Worm (Caenorhabditis elegans) whole organism, midembryonic: ENCODE results near the gene lgc-6.
A peak's percentile ranks its signal among the peaks of the same experiment; 100 is the strongest.

Source experiments
- T22C8.4 ChIP-seq: fragments of 200-800 bp; sonication (Bioruptor generic); IDR thresholded peaks from 2 replicates; pipeline ENCODE4 v1.3.6; 2022; ENCODE audit warnings: missing genetic modification characterization, missing compliant biosample characterization
- cog-1 ChIP-seq: sonication (generic microtip); optimal IDR thresholded peaks from 2 replicates; lab custom pipeline; 2016; ENCODE audit warnings: missing genetic modification characterization, missing compliant biosample characterization
- flt-1 ChIP-seq: fragments of 200-800 bp; sonication (Bioruptor generic); IDR thresholded peaks from 2 replicates; pipeline ENCODE4 v1.3.6; 2022; ENCODE audit warnings: missing genetic modification characterization, missing compliant biosample characterization
- klf-2 ChIP-seq: fragments of 200-800 bp; sonication (Bioruptor generic); conservative IDR thresholded peaks from 2 replicates; pipeline ENCODE4 v1.3.6; 2022; ENCODE audit warnings: missing genetic modification reagents, missing genetic modification characterization, missing compliant biosample characterization
- med-1 ChIP-seq: sonication (generic microtip); optimal IDR thresholded peaks from 2 replicates; lab custom pipeline; 2017; ENCODE audit warnings: missing genetic modification characterization, mild to moderate bottlenecking, missing compliant biosample characterization, antibody characterized with exemption, missing genetic modification reagents; ENCODE audit not compliant: insufficient read depth
- ref-1 ChIP-seq: fragments of 200-800 bp; sonication (Bioruptor generic); conservative IDR thresholded peaks from 2 replicates; pipeline ENCODE4 v1.3.6; 2022; ENCODE audit warnings: missing genetic modification reagents, missing genetic modification characterization, missing compliant biosample characterization
- tab-1 ChIP-seq: fragments of 200-800 bp; sonication (Bioruptor generic); IDR thresholded peaks from 2 replicates; pipeline ENCODE4 v1.3.6; 2022; ENCODE audit warnings: missing genetic modification characterization, missing compliant biosample characterization
- ztf-23 ChIP-seq: fragments of 200-800 bp; sonication (Bioruptor generic); IDR thresholded peaks from 2 replicates; pipeline ENCODE4 v1.3.6; 2022; ENCODE audit warnings: missing genetic modification reagents, missing genetic modification characterization, missing compliant biosample characterization
- ztf-29 ChIP-seq: fragments of 200-800 bp; sonication (Bioruptor generic); IDR thresholded peaks from 2 replicates; pipeline ENCODE4 v1.3.6; 2022; ENCODE audit warnings: missing genetic modification reagents, missing genetic modification characterization, missing compliant biosample characterization

Gene lgc-6

ce11 chrIV:8357299-8357698, 17.6 kb downstream of the lgc-6 start:
- TF ChIP-seq flt-1 (GFP tag; lab: Robert Waterston, UW) (no peak), ztf-23 (GFP tag; lab: Robert Waterston, UW) (no peak), cog-1 (no peak)

ce11 chrIV:8358492-8358891, 18.8 kb downstream of the lgc-6 start, which contains the start of gene D2096.13:
TSS of gene D2096.13 (minus strand) at chrIV:8358592.
- no peak for TF ChIP-seq ztf-29 (GFP tag; lab: Robert Waterston, UW)
- no peak for TF ChIP-seq tab-1 (GFP tag; lab: Robert Waterston, UW)
- no peak for TF ChIP-seq cog-1
- no peak for TF ChIP-seq klf-2 (GFP tag; lab: Robert Waterston, UW)
- TF ChIP-seq med-1 (GFP tag; lab: Kevin White, UChicago): no peak
- TF ChIP-seq T22C8.4 (GFP tag; lab: Robert Waterston, UW): no peak
- TF ChIP-seq ztf-23 (GFP tag; lab: Robert Waterston, UW): no peak
- TF ChIP-seq ref-1: no peak
- no peak for TF ChIP-seq flt-1 (GFP tag; lab: Robert Waterston, UW)

- no peak for TF ChIP-seq ref-1
- no peak for TF ChIP-seq T22C8.4 (GFP tag; lab: Robert Waterston, UW)
- TF ChIP-seq med-1 (GFP tag; lab: Kevin White, UChicago): no peak
- TF ChIP-seq ztf-23 (GFP tag; lab: Robert Waterston, UW): no peak
- no peak for TF ChIP-seq cog-1
- TF ChIP-seq tab-1 (GFP tag; lab: Robert Waterston, UW): no peak
- no peak for TF ChIP-seq flt-1 (GFP tag; lab: Robert Waterston, UW)
- no peak for TF ChIP-seq ztf-29 (GFP tag; lab: Robert Waterston, UW)
- no peak for TF ChIP-seq klf-2 (GFP tag; lab: Robert Waterston, UW)
These were observed 20.1 kb downstream of the lgc-6 start, which contains the start of gene D2096.5 for ce11 chrIV:8359716-8360407. TSS of gene D2096.5 (minus strand) at chrIV:8359766.

- TF ChIP-seq T22C8.4 (GFP tag; lab: Robert Waterston, UW) (no peak), klf-2 (GFP tag; lab: Robert Waterston, UW) (no peak), cog-1 (no peak), tab-1 (GFP tag; lab: Robert Waterston, UW) (no peak), ztf-29 (GFP tag; lab: Robert Waterston, UW) (no peak), med-1 (GFP tag; lab: Kevin White, UChicago) (no peak), ztf-23 (GFP tag; lab: Robert Waterston, UW) (no peak), ref-1 (no peak), flt-1 (GFP tag; lab: Robert Waterston, UW) (no peak)
These were observed 21.1 kb downstream of the lgc-6 start, which contains the start of gene sqv-1 for ce11 chrIV:8360817-8361216. TSS of gene sqv-1 (plus strand) at chrIV:8361117.

- no peak for TF ChIP-seq T22C8.4 (GFP tag; lab: Robert Waterston, UW)
- TF ChIP-seq tab-1 (GFP tag; lab: Robert Waterston, UW): no peak
- TF ChIP-seq ztf-29 (GFP tag; lab: Robert Waterston, UW): no peak
- TF ChIP-seq klf-2 (GFP tag; lab: Robert Waterston, UW): no peak
- TF ChIP-seq ref-1: no peak
- TF ChIP-seq cog-1: no peak
- TF ChIP-seq ztf-23 (GFP tag; lab: Robert Waterston, UW): no peak
- no peak for TF ChIP-seq med-1 (GFP tag; lab: Kevin White, UChicago)
These were observed 23.4 kb downstream of the lgc-6 start, which contains the start of gene D2096.12 for ce11 chrIV:8363163-8363562. TSS of gene D2096.12 (plus strand) at chrIV:8363463.

ce11 chrIV:8366295-8366694, 26.6 kb downstream of the lgc-6 start, which contains the start of gene aagr-1:
TSS of gene aagr-1 (plus strand) at chrIV:8366521.
- TF ChIP-seq ref-1 (no peak), ztf-29 (GFP tag; lab: Robert Waterston, UW) (no peak), klf-2 (GFP tag; lab: Robert Waterston, UW) (no peak), flt-1 (GFP tag; lab: Robert Waterston, UW) (no peak), med-1 (GFP tag; lab: Kevin White, UChicago) (no peak), ztf-23 (GFP tag; lab: Robert Waterston, UW) (no peak), cog-1 (no peak), T22C8.4 (GFP tag; lab: Robert Waterston, UW) (no peak), tab-1 (GFP tag; lab: Robert Waterston, UW) (no peak)

- no peak for TF ChIP-seq flt-1 (GFP tag; lab: Robert Waterston, UW)
- TF ChIP-seq klf-2 (GFP tag; lab: Robert Waterston, UW): no peak
- TF ChIP-seq ztf-23 (GFP tag; lab: Robert Waterston, UW): no peak
- TF ChIP-seq T22C8.4 (GFP tag; lab: Robert Waterston, UW): no peak
- no peak for TF ChIP-seq ztf-29 (GFP tag; lab: Robert Waterston, UW)
- no peak for TF ChIP-seq cog-1
- no peak for TF ChIP-seq med-1 (GFP tag; lab: Kevin White, UChicago)
- no peak for TF ChIP-seq tab-1 (GFP tag; lab: Robert Waterston, UW)
- TF ChIP-seq ref-1: no peak
These were observed 28.2 kb downstream of the lgc-6 start for ce11 chrIV:8367887-8368286.

- no peak for TF ChIP-seq T22C8.4 (GFP tag; lab: Robert Waterston, UW)
- TF ChIP-seq ref-1: no peak
- no peak for TF ChIP-seq ztf-23 (GFP tag; lab: Robert Waterston, UW)
- no peak for TF ChIP-seq cog-1
These were observed 29.4 kb downstream of the lgc-6 start, which contains the start of gene D2096.6 for ce11 chrIV:8369135-8369534. TSS of gene D2096.6 (minus strand) at chrIV:8369235.

- TF ChIP-seq T22C8.4 (GFP tag; lab: Robert Waterston, UW) (peak; percentile 83), ztf-23 (GFP tag; lab: Robert Waterston, UW) (peak; percentile 93), cog-1 (peak; percentile 89), ref-1 (peak; percentile 78), tab-1 (GFP tag; lab: Robert Waterston, UW) (peak; percentile 95), ztf-29 (GFP tag; lab: Robert Waterston, UW) (peak; percentile 81; the same call in 1 of the 2 replicates), flt-1 (GFP tag; lab: Robert Waterston, UW) (peak; percentile 96), med-1 (GFP tag; lab: Kevin White, UChicago) (peak; percentile 57), klf-2 (GFP tag; lab: Robert Waterston, UW) (0 out of 2 replicates have a peak, but pooled peaks have one; percentile 53)
These were observed 35.6 kb downstream of the lgc-6 start for ce11 chrIV:8375381-8375780.
